Worm (Caenorhabditis elegans): ENCODE results near the gene mnr-1.
A peak's percentile ranks its signal among the peaks of the same experiment; 100 is the strongest.

Gene mnr-1

ce11 chrV:20691585-20691984 lies 37.1 kb downstream of the mnr-1 start, which contains the start of gene F53F8.4:
Gene F53F8.4, minus strand, starts transcription at chrV:20691685.
- TF ChIP-seq B0310.2 (tag; optimal IDR thresholded peaks at IDR 0.05) (no peak), tbx-11 (GFP tag; IDR thresholded peaks at IDR 0.05) (no peak), aly-1 (tag; optimal IDR thresholded peaks at IDR 0.05) (no peak), ama-1 (optimal IDR thresholded peaks at IDR 0.05) (no peak), F13C5.2 (tag; optimal IDR thresholded peaks at IDR 0.05) (no peak), hnd-1 (tag; optimal IDR thresholded peaks at IDR 0.05) (no peak), tbx-37 (GFP tag; conservative IDR thresholded peaks at IDR 0.05) (no peak), flt-1 (GFP tag; IDR thresholded peaks at IDR 0.05) (no peak), hmg-4 (GFP tag; optimal IDR thresholded peaks at IDR 0.05) (no peak), hmbx-1 (tag; optimal IDR thresholded peaks at IDR 0.05) (no peak), scrt-1 (GFP tag; IDR thresholded peaks at IDR 0.05) (no peak), ets-7 (tag; optimal IDR thresholded peaks at IDR 0.05) (no peak), pes-1 (GFP tag; IDR thresholded peaks at IDR 0.05) (no peak)

DNA sequence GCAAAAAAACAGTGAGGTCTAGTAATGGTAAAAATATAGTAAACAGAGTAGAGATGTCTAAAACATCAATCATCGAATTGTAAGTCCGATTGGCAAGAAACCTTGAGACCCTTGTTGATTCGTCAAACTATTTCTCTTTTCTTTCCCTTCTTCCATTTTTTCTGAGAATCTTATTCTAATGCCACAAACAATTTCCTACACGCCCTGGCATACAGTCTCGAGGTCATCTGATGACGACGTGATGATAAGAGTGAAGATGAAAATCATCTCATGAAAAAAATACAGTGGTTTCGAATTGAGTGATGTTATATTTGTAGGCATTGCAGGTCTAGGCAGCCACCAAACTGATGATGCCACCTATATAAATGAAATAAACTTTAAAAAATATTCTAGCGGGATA lies 38.5 kb downstream of the mnr-1 start:
- TF ChIP-seq tra-4 (tag; optimal IDR thresholded peaks at IDR 0.05) (no peak), hnd-1 (tag; optimal IDR thresholded peaks at IDR 0.05) (no peak), F13C5.2 (tag; optimal IDR thresholded peaks at IDR 0.05) (no peak), tbx-37 (GFP tag; conservative IDR thresholded peaks at IDR 0.05) (no peak), sea-1 (GFP tag; conservative IDR thresholded peaks at IDR 0.05) (no peak), ets-7 (tag; optimal IDR thresholded peaks at IDR 0.05) (no peak), aly-1 (tag; optimal IDR thresholded peaks at IDR 0.05) (no peak), hmg-4 (GFP tag; optimal IDR thresholded peaks at IDR 0.05) (no peak), tbx-11 (GFP tag; IDR thresholded peaks at IDR 0.05) (no peak), flt-1 (GFP tag; IDR thresholded peaks at IDR 0.05) (no peak), ceh-13 (GFP tag; optimal IDR thresholded peaks at IDR 0.05) (no peak), pes-1 (GFP tag; IDR thresholded peaks at IDR 0.05) (no peak), hmbx-1 (tag; optimal IDR thresholded peaks at IDR 0.05) (no peak), B0310.2 (tag; optimal IDR thresholded peaks at IDR 0.05) (no peak), scrt-1 (GFP tag; IDR thresholded peaks at IDR 0.05) (no peak)

DNA sequence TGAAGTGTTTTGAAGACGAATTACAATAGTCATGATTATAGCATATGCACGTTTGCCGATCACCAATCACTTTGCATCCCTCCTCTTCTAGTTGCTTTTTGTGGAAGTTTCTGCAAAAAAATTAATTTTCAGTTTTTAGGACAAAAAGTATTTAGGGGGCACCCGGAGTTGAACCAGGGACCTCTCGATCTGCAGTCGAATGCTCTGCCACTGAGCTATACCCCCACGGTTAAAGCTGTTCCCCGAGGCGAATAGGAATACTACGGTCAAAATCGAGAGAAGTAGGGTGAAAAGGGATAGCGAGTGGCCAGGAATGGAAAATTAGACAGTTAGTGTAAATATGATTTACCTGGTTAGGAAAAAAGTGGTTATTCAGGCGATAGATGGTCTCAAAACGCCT lies 39.5 kb downstream of the mnr-1 start:
- TF ChIP-seq ama-1 (optimal IDR thresholded peaks at IDR 0.05) (no peak), scrt-1 (GFP tag; IDR thresholded peaks at IDR 0.05) (peak; percentile 83; the same call in 1 of the 2 replicates), hmbx-1 (tag; optimal IDR thresholded peaks at IDR 0.05) (peak; percentile 42), sea-1 (GFP tag; conservative IDR thresholded peaks at IDR 0.05) (peak; percentile 74; the same call in 1 of the 2 replicates), hnd-1 (tag; optimal IDR thresholded peaks at IDR 0.05) (peak; percentile 49), F13C5.2 (tag; optimal IDR thresholded peaks at IDR 0.05) (peak; percentile 74), tbx-11 (GFP tag; IDR thresholded peaks at IDR 0.05) (peak; percentile 78), hmg-4 (GFP tag; optimal IDR thresholded peaks at IDR 0.05) (peak; percentile 79), B0310.2 (tag; optimal IDR thresholded peaks at IDR 0.05) (peak; percentile 12), ceh-36 (tag; optimal IDR thresholded peaks at IDR 0.05) (peak; percentile 52), flt-1 (GFP tag; IDR thresholded peaks at IDR 0.05) (peak; percentile 66), ceh-13 (GFP tag; optimal IDR thresholded peaks at IDR 0.05) (peak; percentile 54), tra-4 (tag; optimal IDR thresholded peaks at IDR 0.05) (peak; percentile 35), tbx-37 (GFP tag; conservative IDR thresholded peaks at IDR 0.05) (peak; percentile 66), aly-1 (tag; optimal IDR thresholded peaks at IDR 0.05) (peak; percentile 59), pes-1 (GFP tag; IDR thresholded peaks at IDR 0.05) (peak; percentile 84), ets-7 (tag; optimal IDR thresholded peaks at IDR 0.05) (no peak)

DNA sequence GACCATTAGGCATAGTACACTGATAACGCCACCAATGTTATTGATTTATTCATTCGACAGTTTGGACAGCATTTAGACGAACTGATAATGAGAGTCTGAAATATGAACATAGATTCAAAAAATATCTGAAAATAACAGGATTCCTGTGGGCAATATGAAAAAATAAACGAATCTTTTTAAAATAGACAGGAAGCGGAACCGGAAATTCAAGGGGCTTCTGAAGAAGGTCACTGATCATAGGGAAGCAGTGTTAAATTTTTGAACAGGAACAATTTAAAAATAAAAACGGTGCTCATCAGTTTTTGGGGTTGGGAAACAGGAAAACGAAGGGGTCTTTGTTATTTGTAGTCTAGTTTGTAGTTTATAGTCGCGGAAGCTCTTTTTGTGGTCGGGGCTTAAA lies 43.8 kb downstream of the mnr-1 start, which contains the start of gene F53F8.7:
TSS of gene F53F8.7 (minus strand) at position 101 of the 400 bp plus-strand sequence.
- no peak for TF ChIP-seq ama-1 (optimal IDR thresholded peaks at IDR 0.05)

ce11 chrV:20703998-20704572 lies 49.6 kb downstream of the mnr-1 start, which contains the start of the genes F53F8.5 and F53F8.6:
Gene F53F8.5, minus strand, starts transcription at chrV:20704049.
Gene F53F8.6, plus strand, starts transcription at chrV:20704227.
- no peak for TF ChIP-seq ets-7 (tag; optimal IDR thresholded peaks at IDR 0.05)
- TF ChIP-seq aly-1 (tag; optimal IDR thresholded peaks at IDR 0.05): no peak
- no peak for TF ChIP-seq scrt-1 (GFP tag; IDR thresholded peaks at IDR 0.05)
- TF ChIP-seq hmg-4 (GFP tag; optimal IDR thresholded peaks at IDR 0.05): no peak
- TF ChIP-seq tbx-37 (GFP tag; conservative IDR thresholded peaks at IDR 0.05): 0 out of 2 replicates have a peak, but pooled peaks have one; percentile 20
- TF ChIP-seq B0310.2 (tag; optimal IDR thresholded peaks at IDR 0.05): no peak
- no peak for TF ChIP-seq F13C5.2 (tag; optimal IDR thresholded peaks at IDR 0.05)

DNA sequence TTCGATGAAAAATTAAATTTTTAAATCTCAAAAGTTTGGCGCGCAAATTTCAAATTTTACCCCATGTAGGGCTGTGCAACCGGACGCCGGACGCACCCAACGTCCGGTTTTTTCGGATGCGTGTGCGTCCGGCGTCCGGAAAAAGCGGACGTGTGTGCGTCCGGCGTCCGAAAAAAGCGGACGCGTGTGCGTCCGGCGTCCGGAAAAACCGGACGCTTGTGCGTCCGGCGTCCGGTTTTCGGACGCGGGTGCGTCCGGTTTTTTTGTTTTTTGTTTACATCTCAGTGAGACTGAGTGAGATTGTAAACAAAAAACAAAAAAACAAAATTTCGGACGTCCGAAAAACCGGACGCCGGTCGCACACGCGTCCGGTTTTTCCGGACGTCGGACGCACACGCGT lies 50.7 kb downstream of the mnr-1 start:
- TF ChIP-seq pes-1 (GFP tag; IDR thresholded peaks at IDR 0.05) (peak; percentile 42; the same call in 1 of the 2 replicates), scrt-1 (GFP tag; IDR thresholded peaks at IDR 0.05) (0 out of 2 replicates have a peak, but pooled peaks have one; percentile 21)

All from whole organism, early embryonic.